Worm (Caenorhabditis elegans): Measurements from ENCODE around the gene str-30.

DNA sequence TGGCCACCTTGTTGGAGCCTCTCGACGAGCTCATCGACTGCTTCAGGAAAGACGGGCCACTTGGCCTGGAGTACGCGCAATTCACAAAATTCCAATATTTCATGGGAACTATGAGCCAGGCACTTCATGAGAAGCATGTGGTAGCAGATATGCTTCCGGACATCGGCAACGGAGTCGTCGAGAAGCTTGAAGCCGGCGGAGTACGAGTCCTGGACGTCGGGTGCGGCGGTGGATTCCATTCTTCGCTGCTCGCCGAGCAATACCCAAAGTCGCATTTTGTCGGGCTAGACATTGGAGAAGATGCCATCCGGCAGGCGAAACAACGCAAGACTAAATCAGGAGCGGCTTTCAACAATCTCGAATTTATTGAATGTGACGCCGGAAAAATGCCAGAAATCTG, 48.7 kb downstream of the str-30 start:
- TF ChIP-seq ama-1 (optimal IDR thresholded peaks at IDR 0.05) (no peak), nfya-1 (tag; optimal IDR thresholded peaks at IDR 0.05) (no peak), C08G9.2 (tag; optimal IDR thresholded peaks at IDR 0.05) (no peak), hlh-30 (tag; optimal IDR thresholded peaks at IDR 0.05; ENCODE audit: insufficient read depth) (no peak), elt-2 (tag; optimal IDR thresholded peaks at IDR 0.05) (no peak), pha-4 (tag; optimal IDR thresholded peaks at IDR 0.05) (no peak), hlh-6 (tag; optimal IDR thresholded peaks at IDR 0.05) (no peak), ceh-9 (tag; optimal IDR thresholded peaks at IDR 0.05) (no peak), tbx-2 (tag; optimal IDR thresholded peaks at IDR 0.05) (no peak), elt-4 (tag; optimal IDR thresholded peaks at IDR 0.05) (no peak), F13H6.1 (tag; optimal IDR thresholded peaks at IDR 0.05) (no peak), hlh-15 (tag; optimal IDR thresholded peaks at IDR 0.05) (no peak)
